Worm (Caenorhabditis elegans) whole organism, L4 larva: ENCODE measurements around the gene appg-2.

Source experiments
- F37D6.2 ChIP-seq: sonication (generic microtip); optimal IDR thresholded peaks from 2 replicates; lab custom pipeline; 2016; ENCODE audit warnings: mild to moderate bottlenecking, missing genetic modification characterization, missing compliant biosample characterization
- R02D3.7 ChIP-seq: fragments of 150-350 bp; sonication (generic microtip); optimal IDR thresholded peaks from 3 replicates; lab custom pipeline; 2014; ENCODE audit warnings: missing biosample characterization, missing genetic modification characterization
- T20F7.1 ChIP-seq: fragments of 200-800 bp; sonication (Bioruptor generic); optimal IDR thresholded peaks from 2 replicates; lab custom pipeline; 2018; ENCODE audit warnings: mild to moderate bottlenecking, missing genetic modification characterization, missing compliant biosample characterization
- T26A8.4 ChIP-seq: fragments of 200-800 bp; sonication (Bioruptor generic); IDR thresholded peaks from 2 replicates; pipeline ENCODE4 v1.3.6; 2022; ENCODE audit warnings: missing genetic modification characterization, missing compliant biosample characterization
- Y48G9A.11 ChIP-seq: fragments of 200-800 bp; sonication (Bioruptor generic); IDR thresholded peaks from 2 replicates; pipeline ENCODE4 v1.3.6; 2022; ENCODE audit warnings: missing genetic modification reagents, missing genetic modification characterization, missing compliant biosample characterization
- Y5F2A.4 ChIP-seq: fragments of 200-800 bp; sonication (Bioruptor generic); optimal IDR thresholded peaks from 2 replicates; lab custom pipeline; 2018; ENCODE audit warnings: mild to moderate bottlenecking, missing genetic modification characterization, missing compliant biosample characterization
- Y75B8A.6 ChIP-seq: fragments of 200-800 bp; sonication (Bioruptor generic); IDR thresholded peaks from 2 replicates; pipeline ENCODE4 v1.3.6; 2022; ENCODE audit warnings: missing genetic modification reagents, missing genetic modification characterization, missing compliant biosample characterization
- aly-2 ChIP-seq: sonication (generic microtip); optimal IDR thresholded peaks from 2 replicates; lab custom pipeline; 2018; ENCODE audit warnings: missing biosample characterization, missing genetic modification characterization
- ceh-28 ChIP-seq: fragments of 150-350 bp; optimal IDR thresholded peaks from 2 replicates; lab custom pipeline; 2014; ENCODE audit warnings: missing biosample characterization, missing genetic modification reagents, missing genetic modification characterization
- ceh-44 ChIP-seq: fragments of 200-800 bp; sonication (Bioruptor generic); IDR thresholded peaks from 2 replicates; pipeline ENCODE4 v1.3.6; 2022; ENCODE audit warnings: missing genetic modification reagents, missing genetic modification characterization, missing compliant biosample characterization
- ceh-82 ChIP-seq: sonication (generic microtip); optimal IDR thresholded peaks from 2 replicates; lab custom pipeline; 2017; ENCODE audit warnings: missing biosample characterization, missing genetic modification characterization
- ces-1 ChIP-seq: fragments of 150-350 bp; sonication (generic microtip); optimal IDR thresholded peaks from 4 replicates; lab custom pipeline; 2014; ENCODE audit warnings: missing biosample characterization, missing genetic modification reagents, missing genetic modification characterization
- cey-2 ChIP-seq: sonication (generic microtip); optimal IDR thresholded peaks from 3 replicates; lab custom pipeline; 2017; ENCODE audit warnings: missing genetic modification characterization, mild to moderate bottlenecking, missing compliant biosample characterization, antibody characterized with exemption, borderline replicate concordance; ENCODE audit not compliant: insufficient read depth
- ctbp-1 ChIP-seq: fragments of 200-800 bp; sonication (Bioruptor generic); IDR thresholded peaks from 2 replicates; pipeline ENCODE4 v1.3.6; 2022; ENCODE audit warnings: missing genetic modification reagents, missing genetic modification characterization, missing compliant biosample characterization
- daf-8 ChIP-seq: fragments of 200-800 bp; sonication (Bioruptor generic); IDR thresholded peaks from 2 replicates; pipeline ENCODE4 v1.3.6; 2022; ENCODE audit warnings: missing genetic modification characterization, missing compliant biosample characterization
- dmd-6 ChIP-seq: fragments of 200-800 bp; sonication (Bioruptor generic); IDR thresholded peaks from 2 replicates; pipeline ENCODE4 v1.3.6; 2022; ENCODE audit warnings: missing genetic modification reagents, missing genetic modification characterization, missing compliant biosample characterization
- dpl-1 ChIP-seq: fragments of 150-350 bp; optimal IDR thresholded peaks from 2 replicates; lab custom pipeline; 2014; ENCODE audit warnings: missing biosample characterization, missing genetic modification reagents, missing genetic modification characterization
- duxl-1 ChIP-seq: sonication (generic microtip); optimal IDR thresholded peaks from 2 replicates; lab custom pipeline; 2016; ENCODE audit warnings: mild to moderate bottlenecking, missing genetic modification characterization, moderate library complexity, missing compliant biosample characterization; ENCODE audit not compliant: poor library complexity
- egl-43 ChIP-seq: fragments of 200-800 bp; sonication (Bioruptor generic); IDR thresholded peaks from 2 replicates; pipeline ENCODE4 v1.3.6; 2022; ENCODE audit warnings: missing genetic modification reagents, missing genetic modification characterization, missing compliant biosample characterization
- fkh-10 ChIP-seq: fragments of 150-350 bp; optimal IDR thresholded peaks from 2 replicates; lab custom pipeline; 2014; ENCODE audit warnings: missing biosample characterization, missing genetic modification reagents, missing genetic modification characterization
- fos-1 ChIP-seq: fragments of 150-350 bp; optimal IDR thresholded peaks from 2 replicates; lab custom pipeline; 2014; ENCODE audit warnings: missing biosample characterization, missing genetic modification characterization
- gei-8 ChIP-seq: fragments of 200-800 bp; sonication (Bioruptor generic); optimal IDR thresholded peaks from 2 replicates; lab custom pipeline; 2018; ENCODE audit warnings: mild to moderate bottlenecking, missing genetic modification characterization, missing compliant biosample characterization
- hif-1 ChIP-seq, 2 experiments: sonication (generic microtip); optimal IDR thresholded peaks; 2 replicates each; lab custom pipeline; 2016 to 2017; ENCODE audit warnings: missing compliant biosample characterization in 2 of 2, missing genetic modification characterization in 2 of 2, missing genetic modification reagents in 2 of 2, missing genotype in 2 of 2, mild to moderate bottlenecking in 1 of 2
- hlh-30 ChIP-seq: sonication (generic microtip); optimal IDR thresholded peaks from 2 replicates; lab custom pipeline; 2017; ENCODE audit warnings: antibody characterized with exemption, mild to moderate bottlenecking, missing genetic modification characterization, missing compliant biosample characterization; ENCODE audit not compliant: insufficient read depth
- hmg-1.1 ChIP-seq: fragments of 200-800 bp; sonication (Bioruptor generic); IDR thresholded peaks from 2 replicates; pipeline ENCODE4 v1.3.6; 2022; ENCODE audit warnings: missing genetic modification reagents, missing genetic modification characterization, missing compliant biosample characterization
- jun-1 ChIP-seq: fragments of 150-350 bp; optimal IDR thresholded peaks from 2 replicates; lab custom pipeline; 2014; ENCODE audit warnings: missing biosample characterization, missing genetic modification reagents, missing genetic modification characterization
- lin-38 ChIP-seq: fragments of 200-800 bp; sonication (Bioruptor generic); IDR thresholded peaks from 2 replicates; pipeline ENCODE4 v1.3.6; 2022; ENCODE audit warnings: missing genetic modification reagents, missing genetic modification characterization, missing compliant biosample characterization
- lin-39 ChIP-seq: fragments of 150-350 bp; optimal IDR thresholded peaks from 2 replicates; lab custom pipeline; 2014; ENCODE audit warnings: missing biosample characterization, missing genetic modification reagents, missing genetic modification characterization
- lir-3 ChIP-seq: sonication (generic microtip); optimal IDR thresholded peaks from 2 replicates; lab custom pipeline; 2016; ENCODE audit warnings: mild to moderate bottlenecking, missing genetic modification characterization, missing compliant biosample characterization
- madf-9 ChIP-seq: fragments of 200-800 bp; sonication (Bioruptor generic); conservative IDR thresholded peaks from 2 replicates; pipeline ENCODE4 v1.3.6; 2022; ENCODE audit warnings: missing genetic modification reagents, missing genetic modification characterization, missing compliant biosample characterization
- mxl-3 ChIP-seq: fragments of 200-800 bp; sonication (Bioruptor generic); optimal IDR thresholded peaks from 2 replicates; lab custom pipeline; 2018; ENCODE audit warnings: mild to moderate bottlenecking, missing genetic modification characterization, missing compliant biosample characterization
- nhr-11 ChIP-seq: fragments of 150-350 bp; optimal IDR thresholded peaks from 2 replicates; lab custom pipeline; 2014; ENCODE audit warnings: missing biosample characterization, missing genetic modification characterization
- nhr-237 ChIP-seq: sonication (generic microtip); optimal IDR thresholded peaks from 2 replicates; lab custom pipeline; 2017; ENCODE audit warnings: missing biosample characterization, missing genetic modification characterization
- nhr-28 ChIP-seq: fragments of 150-350 bp; optimal IDR thresholded peaks from 2 replicates; lab custom pipeline; 2014; ENCODE audit warnings: missing biosample characterization, missing genetic modification characterization
- nhr-41 ChIP-seq: fragments of 200-800 bp; sonication (Bioruptor generic); IDR thresholded peaks from 2 replicates; pipeline ENCODE4 v1.3.6; 2022; ENCODE audit warnings: missing genetic modification reagents, missing genetic modification characterization, missing compliant biosample characterization
- nhr-6 ChIP-seq: fragments of 150-350 bp; optimal IDR thresholded peaks from 2 replicates; lab custom pipeline; 2014; ENCODE audit warnings: missing biosample characterization, missing genetic modification characterization
- nhr-76 ChIP-seq: fragments of 150-350 bp; optimal IDR thresholded peaks from 2 replicates; lab custom pipeline; 2014; ENCODE audit warnings: missing biosample characterization, missing genetic modification characterization
- pqm-1 ChIP-seq: sonication (generic microtip); optimal IDR thresholded peaks from 2 replicates; lab custom pipeline; 2017; ENCODE audit warnings: missing biosample characterization, missing genetic modification characterization
- saeg-2 ChIP-seq: fragments of 200-800 bp; sonication (Bioruptor generic); IDR thresholded peaks from 2 replicates; pipeline ENCODE4 v1.3.6; 2022; ENCODE audit warnings: missing genetic modification reagents, missing genetic modification characterization, missing compliant biosample characterization
- snpc-1.2 ChIP-seq: fragments of 200-800 bp; sonication (Bioruptor generic); IDR thresholded peaks from 2 replicates; pipeline ENCODE4 v1.3.6; 2022; ENCODE audit warnings: missing genetic modification reagents, missing genetic modification characterization, missing compliant biosample characterization
- spr-1 ChIP-seq: sonication (generic microtip); optimal IDR thresholded peaks from 2 replicates; lab custom pipeline; 2016; ENCODE audit warnings: mild to moderate bottlenecking, missing genetic modification characterization, missing compliant biosample characterization
- spr-3 ChIP-seq: fragments of 200-800 bp; sonication (Bioruptor generic); optimal IDR thresholded peaks from 2 replicates; lab custom pipeline; 2018; ENCODE audit warnings: mild to moderate bottlenecking, missing genetic modification characterization, missing compliant biosample characterization
- unc-130 ChIP-seq: sonication (generic microtip); optimal IDR thresholded peaks from 2 replicates; lab custom pipeline; 2016; ENCODE audit warnings: missing genetic modification reagents, missing genetic modification characterization, missing compliant biosample characterization
- unc-39 ChIP-seq: sonication (generic microtip); optimal IDR thresholded peaks from 2 replicates; lab custom pipeline; 2017; ENCODE audit warnings: missing biosample characterization, missing genetic modification characterization
- unc-62 ChIP-seq, 3 experiments: fragments of 150-350 bp in 1 of 3; sonication (generic microtip); optimal IDR thresholded peaks in 2 of 3; peaks in 1 of 3; 1 replicate in 1 of 3; 2 replicates in 2 of 3; lab custom pipeline; 2014 to 2017; ENCODE audit warnings: missing biosample characterization in 3 of 3, missing genetic modification characterization in 3 of 3, missing genetic modification reagents in 3 of 3, missing genotype in 1 of 3
- vab-7 ChIP-seq: fragments of 200-800 bp; sonication (Bioruptor generic); IDR thresholded peaks from 2 replicates; pipeline ENCODE4 v1.3.6; 2022; ENCODE audit warnings: missing genetic modification reagents, missing genetic modification characterization, missing compliant biosample characterization
- zag-1 ChIP-seq: fragments of 150-350 bp; optimal IDR thresholded peaks from 2 replicates; lab custom pipeline; 2014; ENCODE audit warnings: missing biosample characterization, missing genetic modification characterization
- zfp-3 ChIP-seq: fragments of 200-800 bp; sonication (Bioruptor generic); conservative IDR thresholded peaks from 2 replicates; pipeline ENCODE4 v1.3.6; 2022; ENCODE audit warnings: missing genetic modification reagents, missing genetic modification characterization, missing compliant biosample characterization
- zip-11 ChIP-seq: fragments of 200-800 bp; sonication (Bioruptor generic); IDR thresholded peaks from 2 replicates; pipeline ENCODE4 v1.3.6; 2022; ENCODE audit warnings: missing genetic modification characterization, missing compliant biosample characterization
- zip-2 ChIP-seq: fragments of 150-350 bp; optimal IDR thresholded peaks from 2 replicates; lab custom pipeline; 2014; ENCODE audit warnings: missing biosample characterization, missing genetic modification characterization

appg-2 gene

DNA sequence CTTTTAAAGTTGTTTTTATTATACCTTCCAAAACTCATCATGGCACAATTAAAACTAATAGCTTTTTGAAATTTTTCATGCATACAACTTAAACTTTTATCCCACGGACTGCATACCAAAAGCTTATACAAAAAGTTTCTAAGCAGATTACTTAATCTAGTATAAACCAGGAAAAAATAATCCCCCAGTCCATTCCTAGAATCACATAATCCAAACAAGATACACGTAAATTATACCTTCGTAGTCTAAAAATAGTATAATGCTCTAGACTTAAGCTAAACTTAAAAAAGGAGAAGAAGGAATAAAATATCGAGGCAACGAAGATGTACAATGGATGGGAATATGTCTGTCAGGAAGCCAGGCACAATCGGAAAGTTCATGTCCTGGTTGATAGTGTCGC, 5.7 kb upstream of the appg-2 start:
- no peak for TF ChIP-seq T20F7.1 (GFP tag; lab: Kevin White, UChicago)
- no peak for TF ChIP-seq cey-2 (tag; lab: Kevin White, UChicago)

DNA sequence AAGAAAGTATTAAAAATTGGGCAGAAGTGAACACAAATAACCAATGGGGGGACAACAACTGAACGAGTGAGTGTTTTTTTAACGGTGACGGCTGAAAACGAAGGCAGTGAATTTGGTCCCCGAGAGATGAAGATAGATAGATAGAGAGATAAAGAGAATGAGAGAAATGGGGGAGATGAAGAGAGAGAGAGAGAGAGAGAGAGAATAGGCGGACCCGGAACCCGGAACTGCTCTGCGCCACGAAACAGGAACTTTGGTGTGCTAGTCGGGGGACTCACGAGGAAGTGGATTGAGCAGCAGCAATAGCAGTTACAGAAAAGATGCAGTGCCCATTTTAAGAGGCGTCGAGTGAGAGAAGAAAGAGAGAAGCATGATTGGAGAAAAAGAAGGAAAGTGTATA, 4.5 kb upstream of the appg-2 start:
- TF ChIP-seq lir-3 (tag; lab: Kevin White, UChicago), result no peak
- TF ChIP-seq saeg-2 (GFP tag; lab: Robert Waterston, UW), result no peak
- peak in 1 of 2 experiments; percentile 88 for TF ChIP-seq unc-62 (GFP tag; optimal IDR thresholded peaks at IDR 0.05 in 1 of 2; lab: Kevin White, UChicago)
- no peak for TF ChIP-seq unc-62 (tag; optimal IDR thresholded peaks at IDR 0.05; lab: Kevin White, UChicago)
- TF ChIP-seq unc-130, result no peak
- peak; percentile 25 for TF ChIP-seq ces-1 (GFP tag; lab: Kevin White, UChicago)
- no peak for TF ChIP-seq egl-43 (GFP tag; lab: Robert Waterston, UW)
- peak; percentile 48 for TF ChIP-seq gei-8
- no peak for TF ChIP-seq Y5F2A.4
- TF ChIP-seq duxl-1 (tag; lab: Kevin White, UChicago), result no peak
- no peak for TF ChIP-seq ceh-44
- TF ChIP-seq fkh-10 (GFP tag; lab: Kevin White, UChicago), result peak; percentile 96
- no peak for TF ChIP-seq mxl-3 (GFP tag; lab: Kevin White, UChicago)
- TF ChIP-seq zag-1 (tag; lab: Kevin White, UChicago), result no peak
- peak; percentile 76 for TF ChIP-seq dmd-6 (GFP tag; lab: Robert Waterston, UW)
- no peak for TF ChIP-seq Y48G9A.11 (GFP tag; lab: Robert Waterston, UW)
- no peak for TF ChIP-seq cey-2 (tag; lab: Kevin White, UChicago)
- TF ChIP-seq Y75B8A.6, result no peak
- no peak for TF ChIP-seq nhr-28 (tag; lab: Kevin White, UChicago)
- TF ChIP-seq spr-1 (tag; lab: Kevin White, UChicago), result no peak
- no peak for TF ChIP-seq dpl-1 (GFP tag; lab: Kevin White, UChicago)
- TF ChIP-seq daf-8 (GFP tag; lab: Robert Waterston, UW), result no peak
- no peak for TF ChIP-seq vab-7 (GFP tag; lab: Robert Waterston, UW)
- no peak for TF ChIP-seq snpc-1.2 (GFP tag; lab: Robert Waterston, UW)
- TF ChIP-seq ceh-28 (tag; lab: Kevin White, UChicago), result no peak
- no peak for TF ChIP-seq lin-39 (tag; lab: Kevin White, UChicago)
- no peak for TF ChIP-seq nhr-6 (tag; lab: Kevin White, UChicago)
- peak; percentile 59 for TF ChIP-seq F37D6.2
- TF ChIP-seq nhr-11 (tag; lab: Kevin White, UChicago), result peak; percentile 63
- no peak for TF ChIP-seq lin-38 (GFP tag; lab: Robert Waterston, UW)
- TF ChIP-seq ceh-82 (tag; lab: Kevin White, UChicago), result no peak
- TF ChIP-seq zfp-3 (GFP tag; lab: Robert Waterston, UW), result no peak
- no peak for TF ChIP-seq jun-1 (tag; lab: Kevin White, UChicago)
- TF ChIP-seq aly-2 (tag; lab: Kevin White, UChicago), result no peak
- TF ChIP-seq fos-1 (tag; lab: Kevin White, UChicago), result no peak
- TF ChIP-seq hmg-1.1 (GFP tag; lab: Robert Waterston, UW), result peak; percentile 49
- no peak for TF ChIP-seq pqm-1
- TF ChIP-seq zip-11 (GFP tag; lab: Robert Waterston, UW), result no peak
- peak in 1 of 2 experiments; percentile 76 for TF ChIP-seq hif-1 (tag; optimal IDR thresholded peaks at IDR 0.05; lab: Kevin White, UChicago)
- no peak for TF ChIP-seq ctbp-1
- no peak for TF ChIP-seq madf-9 (GFP tag; lab: Robert Waterston, UW)
- TF ChIP-seq spr-3, result no peak
- TF ChIP-seq nhr-237 (tag; lab: Kevin White, UChicago), result no peak
- TF ChIP-seq zip-2, result no peak
- TF ChIP-seq nhr-41 (GFP tag; lab: Robert Waterston, UW), result no peak
- peak; percentile 67 for TF ChIP-seq hlh-30 (tag; lab: Kevin White, UChicago)
- no peak for TF ChIP-seq nhr-76 (tag; lab: Kevin White, UChicago)
- no peak for TF ChIP-seq R02D3.7 (tag; lab: Kevin White, UChicago)
- no peak for TF ChIP-seq unc-39 (tag; lab: Kevin White, UChicago)
- TF ChIP-seq T26A8.4 (GFP tag; lab: Robert Waterston, UW), result no peak
